Fruit fly (Drosophila melanogaster): ENCODE data around the gene futsch.
A peak's percentile ranks its signal among the peaks of the same experiment; 100 is the strongest.

Gene futsch

DNA sequence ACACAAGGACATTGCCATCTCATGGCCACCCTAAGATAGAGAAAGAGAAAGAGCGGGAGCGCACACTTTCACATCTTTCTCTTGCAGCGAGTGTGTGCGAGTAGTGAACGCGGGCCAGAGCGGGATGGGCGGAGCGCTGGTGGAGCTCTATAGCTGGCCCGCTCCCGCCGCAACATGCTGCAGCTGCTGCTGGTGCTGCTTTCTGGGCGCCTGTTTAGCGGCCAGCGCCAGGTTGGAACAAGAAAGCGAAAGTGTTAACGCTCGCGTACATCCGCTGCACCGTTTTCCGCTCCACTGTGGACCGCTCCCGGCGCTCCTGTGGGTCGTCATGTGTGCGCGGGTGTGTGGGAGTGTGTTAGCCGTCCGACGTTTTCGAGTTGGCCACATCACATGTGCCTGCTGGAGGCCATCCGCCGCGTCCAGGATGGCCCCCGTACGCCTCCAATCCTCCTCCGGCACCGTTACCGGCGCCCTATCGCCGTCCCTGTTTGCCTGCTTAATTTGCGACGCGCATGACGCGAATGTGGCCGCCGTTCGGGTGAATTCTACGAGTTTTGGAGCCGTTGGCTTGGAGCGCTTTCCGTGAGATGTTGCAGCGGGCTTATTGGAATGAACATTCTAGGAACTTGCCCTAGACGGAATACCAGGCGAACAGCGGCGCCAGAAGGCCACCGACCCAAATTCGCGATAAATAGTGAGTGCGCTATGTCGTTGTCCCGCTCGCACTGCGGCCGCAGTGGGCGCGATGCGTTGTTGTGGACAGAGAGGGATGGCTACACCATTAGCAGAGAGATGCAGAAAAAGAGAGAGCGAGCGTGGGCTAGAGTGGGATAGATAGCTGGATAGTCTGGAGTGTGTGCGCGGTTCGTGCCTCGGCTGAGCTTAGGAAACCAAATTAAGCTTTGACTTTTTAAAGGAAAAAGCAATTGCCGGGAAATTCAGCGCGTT is 9.5 kb upstream of the futsch start (continued):
- TF ChIP-seq Sin3A (optimal IDR thresholded peaks at IDR 0.05): no peak
- TF ChIP-seq CG9215 (GFP tag; IDR thresholded peaks at IDR 0.05): peak; percentile 23
- peak; percentile 36; the same call in 1 of the 2 replicates for TF ChIP-seq unc-4 (GFP tag; IDR thresholded peaks at IDR 0.05; ENCODE audit: partially characterized antibody)
- TF ChIP-seq CG17568 (GFP tag; optimal IDR thresholded peaks at IDR 0.05): no peak
- no peak for TF ChIP-seq CG7372 (GFP tag; IDR thresholded peaks at IDR 0.05)
- no peak for TF ChIP-seq CG15269 (tag; optimal IDR thresholded peaks at IDR 0.05)
- no peak for TF ChIP-seq tin (GFP tag; optimal IDR thresholded peaks at IDR 0.05)
- TF ChIP-seq hkb (optimal IDR thresholded peaks at IDR 0.05): no peak
- 0 out of 2 replicates have a peak, but pooled peaks have one; percentile 12 for TF ChIP-seq hkb (GFP tag; IDR thresholded peaks at IDR 0.05)
- no peak for TF ChIP-seq CG11560 (tag; IDR thresholded peaks at IDR 0.05)
- peak; percentile 58 for TF ChIP-seq pzg (GFP tag; optimal IDR thresholded peaks at IDR 0.05)
- TF ChIP-seq Atf3 (GFP tag; optimal IDR thresholded peaks at IDR 0.05): no peak
- peak; percentile 64 for TF ChIP-seq sug (tag; optimal IDR thresholded peaks at IDR 0.05)
- TF ChIP-seq Hmr (GFP tag; optimal IDR thresholded peaks at IDR 0.05): peak; percentile 77
- no peak for TF ChIP-seq ind (GFP tag; optimal IDR thresholded peaks at IDR 0.05)
- TF ChIP-seq CG30020 (tag; optimal IDR thresholded peaks at IDR 0.05): no peak
- TF ChIP-seq CG16815 (GFP tag; optimal IDR thresholded peaks at IDR 0.05): no peak
- no peak for TF ChIP-seq sisA (GFP tag; IDR thresholded peaks at IDR 0.05)
- TF ChIP-seq en (GFP tag; optimal IDR thresholded peaks at IDR 0.05): no peak
- TF ChIP-seq gro (GFP tag; optimal IDR thresholded peaks at IDR 0.05): no peak
- peak; percentile 24; the same call in 1 of the 3 replicates for TF ChIP-seq CG34422 (GFP tag; IDR thresholded peaks at IDR 0.05)
- TF ChIP-seq CG13424 (tag; optimal IDR thresholded peaks at IDR 0.05): no peak
- TF ChIP-seq Max (GFP tag; optimal IDR thresholded peaks at IDR 0.05): no peak
- TF ChIP-seq CG11695 (GFP tag; IDR thresholded peaks at IDR 0.05): no peak
- TF ChIP-seq HLHmδ (GFP tag; optimal IDR thresholded peaks at IDR 0.05): no peak
- TF ChIP-seq jing (GFP tag; optimal IDR thresholded peaks at IDR 0.05): no peak
- no peak for TF ChIP-seq repo (GFP tag; optimal IDR thresholded peaks at IDR 0.05)
- no peak for TF ChIP-seq Dip2 (GFP tag; IDR thresholded peaks at IDR 0.05)
- no peak for TF ChIP-seq CG15479 (GFP tag; optimal IDR thresholded peaks at IDR 0.05)
- no peak for TF ChIP-seq GATAe (GFP tag; conservative IDR thresholded peaks at IDR 0.05)
- peak; percentile 16 for TF ChIP-seq CG9797 (GFP tag; optimal IDR thresholded peaks at IDR 0.05)
- no peak for TF ChIP-seq D (optimal IDR thresholded peaks at IDR 0.05)
- TF ChIP-seq D (GFP tag; optimal IDR thresholded peaks at IDR 0.05): no peak
- no peak for TF ChIP-seq CG12299 (tag; optimal IDR thresholded peaks at IDR 0.05)
- TF ChIP-seq Sry-δ (GFP tag; optimal IDR thresholded peaks at IDR 0.05): no peak
- TF ChIP-seq kni (GFP tag; optimal IDR thresholded peaks at IDR 0.05): peak; percentile 96
- TF ChIP-seq Aef1 (GFP tag; IDR thresholded peaks at IDR 0.05): no peak
- TF ChIP-seq ci (GFP tag; IDR thresholded peaks at IDR 0.05): peak; percentile 60; the same call in 2 of the 3 replicates
- TF ChIP-seq Dbx (GFP tag; IDR thresholded peaks at IDR 0.05): no peak
- TF ChIP-seq bigmax (GFP tag; optimal IDR thresholded peaks at IDR 0.05): no peak
- TF ChIP-seq Adf1 (GFP tag; IDR thresholded peaks at IDR 0.05): peak; percentile 36; the same call in 1 of the 2 replicates
- no peak for TF ChIP-seq ERR (GFP tag; optimal IDR thresholded peaks at IDR 0.05)
- TF ChIP-seq CG13123 (GFP tag; optimal IDR thresholded peaks at IDR 0.05): no peak
- no peak for TF ChIP-seq CG10267 (tag; optimal IDR thresholded peaks at IDR 0.05)
- TF ChIP-seq eve (GFP tag; optimal IDR thresholded peaks at IDR 0.05): no peak
- TF ChIP-seq CG8281 (tag; optimal IDR thresholded peaks at IDR 0.05): no peak
- peak; percentile 99 for TF ChIP-seq Blimp-1 (GFP tag; optimal IDR thresholded peaks at IDR 0.05)
- TF ChIP-seq crp (GFP tag; optimal IDR thresholded peaks at IDR 0.05): no peak
- TF ChIP-seq CG7839 (tag; optimal IDR thresholded peaks at IDR 0.05): no peak
- TF ChIP-seq onecut (GFP tag; IDR thresholded peaks at IDR 0.05): no peak

All from whole organism, embryonic.